Worm (Caenorhabditis elegans): ENCODE results near the gene papl-1.

papl-1 gene

DNA sequence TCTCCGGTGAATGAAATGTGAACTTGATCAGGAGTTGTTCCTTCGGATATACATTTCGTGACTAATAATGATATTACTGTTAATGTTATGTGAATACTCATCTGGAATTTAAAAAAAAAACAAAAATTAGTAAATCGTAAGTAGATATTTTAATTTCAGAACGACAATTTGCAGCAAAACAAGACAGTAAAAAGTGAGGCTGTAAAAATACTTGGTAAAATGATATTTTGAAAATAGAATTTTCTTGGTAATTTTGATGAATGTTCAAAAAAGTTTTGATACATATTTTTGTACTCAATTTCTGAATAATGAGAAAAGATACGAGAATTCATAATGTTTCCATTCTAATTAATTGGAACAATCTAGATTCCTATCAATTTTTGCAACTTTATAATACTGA, at the start of gene papl-1:
papl-1 (minus strand) TSS at position 101 of the 400 bp plus-strand sequence.
- TF ChIP-seq hlh-11 (tag; optimal IDR thresholded peaks at IDR 0.05): no peak
- no peak for TF ChIP-seq skn-1 (tag; optimal IDR thresholded peaks at IDR 0.05)
- no peak for TF ChIP-seq pha-4 (GFP tag; IDR thresholded peaks at IDR 0.05)
- TF ChIP-seq pha-4 (tag; optimal IDR thresholded peaks at IDR 0.05): no peak
- no peak for TF ChIP-seq madf-5 (GFP tag; IDR thresholded peaks at IDR 0.05)
- TF ChIP-seq set-16 (GFP tag; IDR thresholded peaks at IDR 0.05): no peak
- no peak for TF ChIP-seq ZK546.5 (tag; optimal IDR thresholded peaks at IDR 0.05)
- TF ChIP-seq attf-4 (tag; optimal IDR thresholded peaks at IDR 0.05): no peak
- TF ChIP-seq ztf-7 (tag; optimal IDR thresholded peaks at IDR 0.05): no peak
- no peak for TF ChIP-seq nhr-48 (tag; optimal IDR thresholded peaks at IDR 0.05)
- TF ChIP-seq zip-2 (tag; optimal IDR thresholded peaks at IDR 0.05): no peak
- no peak for TF ChIP-seq daf-16 (GFP tag; optimal IDR thresholded peaks at IDR 0.05)
- TF ChIP-seq daf-16 (tag; optimal IDR thresholded peaks at IDR 0.05): no peak
- no peak for TF ChIP-seq nhr-6 (tag; optimal IDR thresholded peaks at IDR 0.05)

- TF ChIP-seq ztf-7 (tag; optimal IDR thresholded peaks at IDR 0.05): no peak
- no peak for TF ChIP-seq ceh-20 (GFP tag; IDR thresholded peaks at IDR 0.05)
- no peak for TF ChIP-seq F44E2.7 (GFP tag; IDR thresholded peaks at IDR 0.05)
- no peak for TF ChIP-seq R02D3.7 (tag; optimal IDR thresholded peaks at IDR 0.05)
- no peak for TF ChIP-seq php-3 (GFP tag; IDR thresholded peaks at IDR 0.05)
- TF ChIP-seq snpc-4 (tag; optimal IDR thresholded peaks at IDR 0.05): no peak
- no peak for TF ChIP-seq rbr-2 (tag; optimal IDR thresholded peaks at IDR 0.05)
- TF ChIP-seq fkh-10 (GFP tag; optimal IDR thresholded peaks at IDR 0.05): no peak
- TF ChIP-seq T20F7.1 (GFP tag; optimal IDR thresholded peaks at IDR 0.05): no peak
- no peak for TF ChIP-seq hlh-11 (tag; optimal IDR thresholded peaks at IDR 0.05)
- no peak for TF ChIP-seq arid-1 (GFP tag; conservative IDR thresholded peaks at IDR 0.05)
These were observed 46.6 kb upstream of the papl-1 start, which contains the start of gene ZC443.7 for ce11 chrV:12806190-12806589. TSS of gene ZC443.7 (plus strand) at chrV:12806490.

DNA sequence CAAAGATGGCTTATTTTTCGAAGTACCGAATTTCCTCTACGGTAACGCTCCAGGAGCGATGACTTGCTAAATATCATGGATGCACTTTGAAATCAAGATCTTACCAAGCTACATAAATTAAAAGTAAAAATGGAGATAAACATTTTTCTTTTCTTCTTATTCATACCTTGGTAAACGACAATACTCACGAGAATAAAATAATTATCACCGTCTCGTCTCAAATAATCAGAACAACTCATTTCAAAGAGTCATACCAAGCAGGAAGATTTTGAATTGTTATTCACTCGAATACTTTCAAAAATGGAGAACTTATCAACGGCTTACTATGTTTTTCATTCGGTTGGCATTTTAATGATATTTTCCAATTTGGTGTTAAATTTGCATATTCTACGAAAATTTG, 43.7 kb upstream of the papl-1 start, which contains the start of gene srbc-45:
srbc-45 (plus strand) TSS at position 301 of the 400 bp plus-strand sequence.
- no peak for TF ChIP-seq sdz-12 (GFP tag; optimal IDR thresholded peaks at IDR 0.05)
- no peak for TF ChIP-seq cey-2 (tag; optimal IDR thresholded peaks at IDR 0.05; ENCODE audit: borderline replicate concordance, insufficient read depth)
- TF ChIP-seq vab-7 (GFP tag; IDR thresholded peaks at IDR 0.05): no peak
- no peak for TF ChIP-seq mxl-2 (GFP tag; conservative IDR thresholded peaks at IDR 0.05)
- no peak for TF ChIP-seq zfp-3 (GFP tag; conservative IDR thresholded peaks at IDR 0.05)
- no peak for TF ChIP-seq zag-1 (tag; optimal IDR thresholded peaks at IDR 0.05)
- TF ChIP-seq mep-1 (tag; optimal IDR thresholded peaks at IDR 0.05): no peak
- no peak for TF ChIP-seq hmg-1.1 (GFP tag; IDR thresholded peaks at IDR 0.05)

DNA sequence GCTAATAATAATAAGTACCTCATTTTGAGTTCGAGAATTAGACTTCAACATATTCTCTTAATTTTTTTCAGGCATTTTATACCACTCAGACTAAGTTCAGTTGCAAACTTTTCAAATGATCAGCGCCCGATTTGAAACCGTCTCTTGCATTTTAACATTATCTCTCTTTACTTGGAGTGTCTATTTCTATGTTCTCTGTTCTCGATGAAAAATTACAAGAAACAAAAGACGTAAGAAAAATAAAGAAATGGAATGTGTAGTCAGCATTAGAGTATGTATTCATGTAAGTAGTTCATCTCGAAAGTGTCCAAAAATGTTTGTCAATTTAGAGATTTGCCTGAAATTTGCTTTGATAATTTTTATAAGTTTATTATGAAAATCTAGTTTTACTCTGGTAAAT, 40.6 kb upstream of the papl-1 start, which contains the start of gene ugt-3:
ugt-3 (minus strand) TSS at position 101 of the 400 bp plus-strand sequence.
- TF ChIP-seq ceh-20 (GFP tag; IDR thresholded peaks at IDR 0.05) (no peak), lin-13 (GFP tag; optimal IDR thresholded peaks at IDR 0.05) (no peak), pqm-1 (tag; optimal IDR thresholded peaks at IDR 0.05) (no peak), mes-2 (tag; optimal IDR thresholded peaks at IDR 0.05; ENCODE audit: poor library complexity, severe bottlenecking) (no peak), F37D6.2 (tag; optimal IDR thresholded peaks at IDR 0.05) (no peak), Y105C5A.15 (GFP tag; IDR thresholded peaks at IDR 0.05) (no peak), lin-29 (GFP tag; IDR thresholded peaks at IDR 0.05) (no peak), mxl-2 (GFP tag; conservative IDR thresholded peaks at IDR 0.05) (no peak), saeg-2 (GFP tag; IDR thresholded peaks at IDR 0.05) (no peak), T26A8.4 (GFP tag; IDR thresholded peaks at IDR 0.05) (no peak), duxl-1 (tag; optimal IDR thresholded peaks at IDR 0.05; ENCODE audit: poor library complexity) (no peak), spr-3 (GFP tag; optimal IDR thresholded peaks at IDR 0.05) (no peak), skn-1 (tag; optimal IDR thresholded peaks at IDR 0.05) (no peak), hif-1 (tag; optimal IDR thresholded peaks at IDR 0.05) (no peak), nhr-11 (tag; optimal IDR thresholded peaks at IDR 0.05) (no peak), ceh-82 (tag; optimal IDR thresholded peaks at IDR 0.05) (no peak), sdz-12 (GFP tag; optimal IDR thresholded peaks at IDR 0.05) (no peak), mxl-3 (GFP tag; optimal IDR thresholded peaks at IDR 0.05) (no peak)
